Fruit fly (Drosophila melanogaster): ENCODE measurements around the gene CG11816.

- TF ChIP-seq CG30403 (GFP tag; optimal IDR thresholded peaks at IDR 0.05) = no peak
- TF ChIP-seq btn (GFP tag; optimal IDR thresholded peaks at IDR 0.05) = no peak
- no peak for TF ChIP-seq Hr39 (optimal IDR thresholded peaks at IDR 0.05)
- TF ChIP-seq CG4282 (GFP tag; optimal IDR thresholded peaks at IDR 0.05) = no peak
- no peak for TF ChIP-seq Blimp-1 (GFP tag; optimal IDR thresholded peaks at IDR 0.05)
- no peak for TF ChIP-seq disco-r (GFP tag; optimal IDR thresholded peaks at IDR 0.05)
- no peak for TF ChIP-seq CG18262 (tag; optimal IDR thresholded peaks at IDR 0.05)
- TF ChIP-seq usp (GFP tag; optimal IDR thresholded peaks at IDR 0.05) = no peak
- TF ChIP-seq CG8765 (GFP tag; IDR thresholded peaks at IDR 0.05) = no peak
- TF ChIP-seq otp (GFP tag; IDR thresholded peaks at IDR 0.05) = no peak
- TF ChIP-seq zen (tag; optimal IDR thresholded peaks at IDR 0.05) = no peak
- TF ChIP-seq Dp (GFP tag; optimal IDR thresholded peaks at IDR 0.05) = no peak
These were observed 25.9 kb downstream of the CG11816 start for dm6 chrX:13529673-13530072.

All from whole organism, embryonic.